Fruit fly (Drosophila melanogaster) whole organism, embryonic: Measurements from ENCODE around the gene CG5500.

Experiments used
- ATbp ChIP-seq: fragments of 200-800 bp; sonication (Bioruptor generic); optimal IDR thresholded peaks from 2 replicates; lab custom pipeline; 2017; ENCODE audit warnings: missing biosample characterization, mild to moderate bottlenecking, missing genetic modification characterization, missing genetic modification reagents
- CG10366 ChIP-seq: fragments of 200-800 bp; sonication (Bioruptor generic); IDR thresholded peaks from 2 replicates; pipeline ENCODE4 v1.3.6; 2022; ENCODE audit warnings: missing biosample characterization, missing genetic modification characterization
- CG11093 ChIP-seq: fragments of 200-800 bp; sonication (Bioruptor generic); IDR thresholded peaks from 3 replicates; pipeline ENCODE4 v1.3.6; 2022; ENCODE audit warnings: missing biosample characterization, missing genetic modification characterization
- CG13424 ChIP-seq: fragments of 200-800 bp; sonication (Bioruptor generic); optimal IDR thresholded peaks from 2 replicates; lab custom pipeline; 2019; ENCODE audit warnings: missing biosample characterization, mild to moderate bottlenecking, missing genetic modification characterization, moderate library complexity
- CG14014 ChIP-seq: fragments of 200-800 bp; sonication (Bioruptor generic); IDR thresholded peaks from 2 replicates; pipeline ENCODE4 v1.3.6; 2022; ENCODE audit warnings: missing biosample characterization, missing genetic modification characterization
- CG14667 ChIP-seq: fragments of 200-800 bp; sonication (Bioruptor generic); IDR thresholded peaks from 2 replicates; pipeline ENCODE4 v1.3.6; 2022; ENCODE audit warnings: missing biosample characterization, missing genetic modification characterization
- CG15269 ChIP-seq: fragments of 200-800 bp; sonication (Bioruptor generic); optimal IDR thresholded peaks from 2 replicates; lab custom pipeline; 2018; ENCODE audit warnings: missing biosample characterization, mild to moderate bottlenecking, missing genetic modification characterization, moderate library complexity
- CG15696 ChIP-seq: fragments of 200-800 bp; sonication (Bioruptor generic); optimal IDR thresholded peaks from 2 replicates; lab custom pipeline; 2019; ENCODE audit warnings: missing biosample characterization, mild to moderate bottlenecking, missing genetic modification characterization, moderate library complexity
- CG17612 ChIP-seq: fragments of 200-800 bp; sonication (Bioruptor generic); IDR thresholded peaks from 2 replicates; pipeline ENCODE4 v1.3.6; 2022; ENCODE audit warnings: missing biosample characterization, missing genetic modification characterization
- CG2199 ChIP-seq: fragments of 200-800 bp; sonication (Bioruptor generic); IDR thresholded peaks from 3 replicates; pipeline ENCODE4 v1.3.6; 2022; ENCODE audit warnings: missing biosample characterization, missing genetic modification characterization
- CG31388 ChIP-seq: fragments of 200-800 bp; sonication (Bioruptor generic); optimal IDR thresholded peaks from 2 replicates; lab custom pipeline; 2016; ENCODE audit warnings: missing biosample characterization, missing genetic modification characterization
- CG32772 ChIP-seq: fragments of 200-800 bp; sonication (Bioruptor generic); IDR thresholded peaks from 2 replicates; pipeline ENCODE4 v1.3.6; 2022; ENCODE audit warnings: missing biosample characterization, missing genetic modification characterization
- CG33213 ChIP-seq: fragments of 200-800 bp; sonication (Bioruptor generic); optimal IDR thresholded peaks from 3 replicates; lab custom pipeline; 2016; ENCODE audit warnings: missing biosample characterization, missing genetic modification characterization
- CG34422 ChIP-seq: fragments of 200-800 bp; sonication (Bioruptor generic); IDR thresholded peaks from 3 replicates; pipeline ENCODE4 v1.3.6; 2022; ENCODE audit warnings: missing biosample characterization, missing genetic modification characterization
- CG4328 ChIP-seq: fragments of 200-800 bp; sonication (Bioruptor generic); optimal IDR thresholded peaks from 3 replicates; lab custom pipeline; 2017; ENCODE audit warnings: missing biosample characterization, missing genetic modification reagents, missing genetic modification characterization
- CG4820 ChIP-seq: fragments of 200-800 bp; sonication (Bioruptor generic); optimal IDR thresholded peaks from 3 replicates; lab custom pipeline; 2016; ENCODE audit warnings: missing biosample characterization, missing genetic modification characterization
- CG6765 ChIP-seq: fragments of 200-800 bp; sonication (Bioruptor generic); optimal IDR thresholded peaks from 3 replicates; lab custom pipeline; 2017; ENCODE audit warnings: missing biosample characterization, mild to moderate bottlenecking, missing genetic modification characterization
- CG6813 ChIP-seq: fragments of 200-800 bp; sonication (Bioruptor generic); optimal IDR thresholded peaks from 2 replicates; lab custom pipeline; 2017; ENCODE audit warnings: missing biosample characterization, missing genetic modification characterization, mild to moderate bottlenecking, moderate library complexity, missing genetic modification reagents
- CG6854 ChIP-seq: fragments of 200-800 bp; sonication (Bioruptor generic); optimal IDR thresholded peaks from 3 replicates; lab custom pipeline; 2017; ENCODE audit warnings: missing biosample characterization, mild to moderate bottlenecking, missing genetic modification characterization
- CG7271 ChIP-seq: fragments of 200-800 bp; sonication (Bioruptor generic); optimal IDR thresholded peaks from 2 replicates; lab custom pipeline; 2018; ENCODE audit warnings: missing biosample characterization, mild to moderate bottlenecking, missing genetic modification characterization, moderate library complexity
- CkIIα-i1 ChIP-seq: fragments of 200-800 bp; sonication (Bioruptor generic); IDR thresholded peaks from 2 replicates; pipeline ENCODE4 v1.3.6; 2022; ENCODE audit warnings: missing biosample characterization, missing genetic modification characterization
- D ChIP-seq, 2 experiments: fragments of 200-800 bp in 1 of 2; fragments of >200 bp in 1 of 2; sonication (Bioruptor generic) in 1 of 2; optimal IDR thresholded peaks; 2 replicates in 1 of 2; 3 replicates in 1 of 2; lab custom pipeline; 2017; ENCODE audit warnings: mild to moderate bottlenecking in 1 of 2, missing biosample characterization in 1 of 2, missing genetic modification characterization in 1 of 2, missing genetic modification reagents in 1 of 2
- Dad ChIP-seq: fragments of 200-800 bp; sonication (Bioruptor generic); optimal IDR thresholded peaks from 3 replicates; lab custom pipeline; 2016; ENCODE audit warnings: missing biosample characterization, missing genetic modification characterization
- Hmr ChIP-seq: fragments of 200-800 bp; sonication (Bioruptor generic); optimal IDR thresholded peaks from 3 replicates; lab custom pipeline; 2017; ENCODE audit warnings: mild to moderate bottlenecking, missing biosample characterization, missing genetic modification reagents, missing genetic modification characterization
- Kr ChIP-seq: fragments of 200-800 bp; sonication (Bioruptor generic); optimal IDR thresholded peaks from 2 replicates; lab custom pipeline; 2017; ENCODE audit warnings: missing biosample characterization, mild to moderate bottlenecking, missing genetic modification characterization
- Lpt ChIP-seq: fragments of >200 bp; optimal IDR thresholded peaks from 2 replicates; lab custom pipeline; 2018; ENCODE audit warnings: missing biosample characterization, missing genetic modification characterization
- MTF-1 ChIP-seq: fragments of 200-800 bp; sonication (Bioruptor generic); optimal IDR thresholded peaks from 2 replicates; lab custom pipeline; 2018; ENCODE audit warnings: missing biosample characterization, mild to moderate bottlenecking, missing genetic modification characterization, borderline replicate concordance
- NC2β ChIP-seq: fragments of 200-800 bp; sonication (Bioruptor generic); optimal IDR thresholded peaks from 2 replicates; lab custom pipeline; 2016; ENCODE audit warnings: missing biosample characterization, missing genetic modification characterization
- Neu2 ChIP-seq: fragments of 200-800 bp; sonication (Bioruptor generic); optimal IDR thresholded peaks from 3 replicates; lab custom pipeline; 2016; ENCODE audit warnings: missing biosample characterization, missing genetic modification characterization, borderline replicate concordance
- Nf-YA ChIP-seq: fragments of 200-800 bp; sonication (Bioruptor generic); IDR thresholded peaks from 2 replicates; pipeline ENCODE4 v1.3.6; 2022; ENCODE audit warnings: missing biosample characterization, missing genetic modification characterization
- NfI ChIP-seq: fragments of 200-800 bp; sonication (Bioruptor generic); optimal IDR thresholded peaks from 3 replicates; lab custom pipeline; 2018; ENCODE audit warnings: missing biosample characterization, mild to moderate bottlenecking, missing genetic modification characterization, moderate library complexity
- Ptx1 ChIP-seq: fragments of 200-800 bp; sonication (Bioruptor generic); IDR thresholded peaks from 2 replicates; pipeline ENCODE4 v1.3.6; 2022; ENCODE audit warnings: missing biosample characterization, missing genetic modification characterization
- Side ChIP-seq: fragments of 200-800 bp; sonication (Bioruptor generic); optimal IDR thresholded peaks from 2 replicates; lab custom pipeline; 2016; ENCODE audit warnings: missing biosample characterization, missing genetic modification characterization
- Six4 ChIP-seq: fragments of 200-800 bp; sonication (Bioruptor generic); optimal IDR thresholded peaks from 2 replicates; lab custom pipeline; 2016; ENCODE audit warnings: missing biosample characterization, missing genetic modification characterization
- Sry-β ChIP-seq: fragments of 200-800 bp; sonication (Bioruptor generic); optimal IDR thresholded peaks from 2 replicates; lab custom pipeline; 2018; ENCODE audit warnings: missing biosample characterization, mild to moderate bottlenecking, missing genetic modification characterization, moderate library complexity
- Taf1 ChIP-seq: fragments of 200-800 bp; sonication (Bioruptor generic); IDR thresholded peaks from 2 replicates; pipeline ENCODE4 v1.3.6; 2022; ENCODE audit warnings: missing biosample characterization, missing genetic modification characterization
- ash1 ChIP-seq: fragments of 200-800 bp; sonication (Bioruptor generic); optimal IDR thresholded peaks from 2 replicates; lab custom pipeline; 2018; ENCODE audit warnings: missing biosample characterization, mild to moderate bottlenecking, missing genetic modification characterization
- bab2 ChIP-seq: fragments of 200-800 bp; sonication (Bioruptor generic); optimal IDR thresholded peaks from 2 replicates; lab custom pipeline; 2016; ENCODE audit warnings: missing biosample characterization, missing genetic modification characterization
- bcd ChIP-seq: fragments of 200-800 bp; sonication (Bioruptor generic); optimal IDR thresholded peaks from 2 replicates; lab custom pipeline; 2017; ENCODE audit warnings: missing biosample characterization, mild to moderate bottlenecking, missing genetic modification characterization
- br ChIP-seq: fragments of >200 bp; optimal IDR thresholded peaks from 2 replicates; lab custom pipeline; 2017
- crol ChIP-seq: fragments of 200-800 bp; sonication (Bioruptor generic); IDR thresholded peaks from 2 replicates; pipeline ENCODE4 v1.3.6; 2022; ENCODE audit warnings: missing biosample characterization, missing genetic modification characterization
- cwo ChIP-seq: fragments of 200-800 bp; sonication (Bioruptor generic); optimal IDR thresholded peaks from 3 replicates; lab custom pipeline; 2017; ENCODE audit warnings: missing biosample characterization, missing genetic modification characterization, mild to moderate bottlenecking, moderate library complexity, missing genetic modification reagents
- dmrt99B ChIP-seq: fragments of 200-800 bp; sonication (Bioruptor generic); optimal IDR thresholded peaks from 2 replicates; lab custom pipeline; 2018; ENCODE audit warnings: missing biosample characterization, mild to moderate bottlenecking, missing genetic modification characterization, moderate library complexity
- dpn ChIP-seq, 2 experiments: fragments of 200-800 bp; sonication (Bioruptor generic); optimal IDR thresholded peaks; 3 replicates each; lab custom pipeline; 2016; ENCODE audit warnings: missing biosample characterization in 2 of 2, missing genetic modification characterization in 2 of 2
- fd64A ChIP-seq: fragments of 200-800 bp; sonication (Bioruptor generic); optimal IDR thresholded peaks from 3 replicates; lab custom pipeline; 2018; ENCODE audit warnings: missing biosample characterization, mild to moderate bottlenecking, missing genetic modification characterization
- hth ChIP-seq: fragments of >200 bp; optimal IDR thresholded peaks from 2 replicates; lab custom pipeline; 2017; ENCODE audit warnings: inconsistent platforms
- klu ChIP-seq: fragments of 200-800 bp; sonication (Bioruptor generic); IDR thresholded peaks from 2 replicates; pipeline ENCODE4 v1.3.6; 2022; ENCODE audit warnings: missing biosample characterization, missing genetic modification characterization
- luna ChIP-seq: fragments of 200-800 bp; sonication (Bioruptor generic); optimal IDR thresholded peaks from 2 replicates; lab custom pipeline; 2016; ENCODE audit warnings: missing biosample characterization, missing genetic modification characterization
- so ChIP-seq: fragments of 200-800 bp; sonication (Bioruptor generic); IDR thresholded peaks from 3 replicates; pipeline ENCODE4 v1.3.6; 2022; ENCODE audit warnings: missing biosample characterization, missing genetic modification characterization
- zfh2 ChIP-seq: fragments of 200-800 bp; sonication (Bioruptor generic); optimal IDR thresholded peaks from 2 replicates; lab custom pipeline; 2016; ENCODE audit warnings: missing biosample characterization, missing genetic modification characterization

Gene CG5500

DNA sequence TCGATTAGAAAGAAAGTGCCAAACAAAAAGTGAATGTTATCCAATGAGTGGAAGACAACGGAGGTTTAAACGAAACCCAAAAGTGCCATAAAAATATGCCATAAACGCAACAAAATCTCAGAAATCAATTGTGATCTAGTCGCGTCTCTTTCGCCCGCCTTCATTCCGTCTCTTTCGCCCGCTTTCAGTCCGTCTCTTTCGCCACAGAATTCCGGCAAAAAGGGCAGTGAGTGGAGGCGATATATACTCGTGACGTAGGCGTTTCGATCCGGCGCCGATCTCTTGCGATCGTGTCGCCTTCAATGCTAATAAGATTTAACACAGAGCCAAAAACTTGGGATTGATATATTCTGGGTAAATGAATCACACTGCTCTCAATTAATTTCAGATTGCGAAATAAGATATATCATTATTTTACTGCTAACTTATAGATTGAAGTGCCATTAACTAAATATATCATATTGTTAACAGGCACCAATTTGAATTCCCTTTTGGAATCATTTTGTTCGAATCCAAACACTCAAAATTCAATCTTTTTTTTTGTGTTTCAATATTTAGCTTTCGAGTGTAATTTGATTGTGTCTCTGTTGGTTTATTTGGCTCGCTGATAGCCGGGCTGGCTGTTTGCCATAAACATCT lies 11.8 kb downstream of the CG5500 start (continued):
- TF ChIP-seq CG7271: no peak
- TF ChIP-seq Nf-YA: no peak
- TF ChIP-seq Six4 (GFP tag; lab: Kevin White, UChicago): no peak
- no peak for TF ChIP-seq CG15696 (tag; lab: Kevin White, UChicago)
- TF ChIP-seq CG31388 (GFP tag; lab: Kevin White, UChicago): no peak
- no peak for TF ChIP-seq NC2β
- TF ChIP-seq Sry-β (GFP tag; lab: Kevin White, UChicago): no peak
- peak; percentile 77 for TF ChIP-seq CG15269 (tag; lab: Kevin White, UChicago)
- TF ChIP-seq Side (GFP tag; lab: Kevin White, UChicago): no peak
- no peak for TF ChIP-seq CG33213
- TF ChIP-seq zfh2 (GFP tag; lab: Kevin White, UChicago): no peak
- no peak for TF ChIP-seq CG34422
- peak; percentile 50 for TF ChIP-seq bab2 (GFP tag; lab: Kevin White, UChicago)
- TF ChIP-seq cwo: peak; percentile 21
- TF ChIP-seq NfI: peak; percentile 58
- TF ChIP-seq dpn (GFP tag; optimal IDR thresholded peaks at IDR 0.05; lab: Kevin White, UChicago): peak; percentile 48 to 56
- peak; percentile 71 for TF ChIP-seq Ptx1 (GFP tag; lab: Robert Waterston, UW)
- no peak for TF ChIP-seq CkIIα-i1 (GFP tag; lab: Robert Waterston, UW)
- 0 out of 3 replicates have a peak, but pooled peaks have one; percentile 9 for TF ChIP-seq CG2199 (GFP tag; lab: Robert Waterston, UW)
- peak; percentile 43 for TF ChIP-seq ATbp
- TF ChIP-seq MTF-1 (GFP tag; lab: Kevin White, UChicago): no peak
- no peak for TF ChIP-seq CG6765 (GFP tag; lab: Kevin White, UChicago)
- TF ChIP-seq CG6813 (GFP tag; lab: Kevin White, UChicago): peak; percentile 15
- no peak for TF ChIP-seq fd64A
- TF ChIP-seq CG6854 (GFP tag; lab: Kevin White, UChicago): no peak
- no peak for TF ChIP-seq Dad
- no peak for TF ChIP-seq D (optimal IDR thresholded peaks at IDR 0.05; lab: Kevin White, UChicago)
- TF ChIP-seq D (GFP tag; optimal IDR thresholded peaks at IDR 0.05; lab: Kevin White, UChicago): no peak
- TF ChIP-seq CG14014 (GFP tag; lab: Robert Waterston, UW): peak; percentile 53; the same call in 1 of the 2 replicates
- TF ChIP-seq Neu2 (GFP tag; lab: Kevin White, UChicago): no peak
- TF ChIP-seq dmrt99B (tag; lab: Kevin White, UChicago): peak; percentile 67
- peak; percentile 34 for TF ChIP-seq Hmr
- TF ChIP-seq Kr: no peak
- no peak for TF ChIP-seq CG4820 (GFP tag; lab: Kevin White, UChicago)
- TF ChIP-seq CG13424 (tag; lab: Kevin White, UChicago): peak; percentile 69
- peak; percentile 4 for TF ChIP-seq bcd
- TF ChIP-seq CG11093: no peak
- TF ChIP-seq hth: no peak
- TF ChIP-seq crol (GFP tag; lab: Robert Waterston, UW): no peak
- no peak for TF ChIP-seq br (lab: Kevin White, UChicago)
- TF ChIP-seq klu (GFP tag; lab: Robert Waterston, UW): no peak
- TF ChIP-seq CG10366 (GFP tag; lab: Robert Waterston, UW): peak; percentile 26; the same call in 1 of the 2 replicates
- no peak for TF ChIP-seq CG32772
- peak; percentile 51 for TF ChIP-seq CG4328 (GFP tag; lab: Kevin White, UChicago)
- no peak for TF ChIP-seq luna (GFP tag; lab: Kevin White, UChicago)
- TF ChIP-seq Taf1: no peak
- TF ChIP-seq so (GFP tag; lab: Robert Waterston, UW): peak; percentile 42; the same call in 1 of the 3 replicates
- TF ChIP-seq ash1: no peak
- TF ChIP-seq CG14667 (GFP tag; lab: Robert Waterston, UW): no peak
- no peak for TF ChIP-seq CG17612 (GFP tag; lab: Robert Waterston, UW)
- TF ChIP-seq Lpt: no peak
